Fruit fly (Drosophila melanogaster) whole organism, embryonic: ENCODE data around the gene klar.
A peak's percentile ranks its signal among the peaks of the same experiment; 100 is the strongest.

Source experiments
- Abd-B ChIP-seq: fragments of 200-800 bp; sonication (Bioruptor generic); optimal IDR thresholded peaks from 2 replicates; lab custom pipeline; 2018; ENCODE audit warnings: missing biosample characterization, mild to moderate bottlenecking, missing genetic modification characterization, moderate library complexity
- B-H1 ChIP-seq: fragments of 200-800 bp; sonication (Bioruptor generic); IDR thresholded peaks from 3 replicates; pipeline ENCODE4 v1.3.6; 2022; ENCODE audit warnings: missing biosample characterization, missing genetic modification characterization
- BEAF-32 ChIP-seq: fragments of 200-800 bp; sonication (Bioruptor generic); optimal IDR thresholded peaks from 3 replicates; lab custom pipeline; 2017; ENCODE audit warnings: missing biosample characterization, missing genetic modification characterization, mild to moderate bottlenecking, moderate library complexity, missing genetic modification reagents
- Blimp-1 ChIP-seq: fragments of 200-800 bp; sonication (Bioruptor generic); optimal IDR thresholded peaks from 3 replicates; lab custom pipeline; 2018; ENCODE audit warnings: missing biosample characterization, missing genetic modification characterization, mild to moderate bottlenecking, moderate library complexity, missing genetic modification reagents
- CG10321 ChIP-seq: fragments of 200-800 bp; sonication (Bioruptor generic); IDR thresholded peaks from 2 replicates; pipeline ENCODE4 v1.3.6; 2022; ENCODE audit warnings: missing biosample characterization, missing genetic modification characterization
- CG10959 ChIP-seq: fragments of 200-800 bp; sonication (Bioruptor generic); IDR thresholded peaks from 2 replicates; pipeline ENCODE4 v1.3.6; 2022; ENCODE audit warnings: missing biosample characterization, missing genetic modification characterization
- CG11398 ChIP-seq: fragments of 200-800 bp; sonication (Bioruptor generic); optimal IDR thresholded peaks from 2 replicates; lab custom pipeline; 2016; ENCODE audit warnings: missing biosample characterization, missing genetic modification characterization
- CG11696 ChIP-seq: fragments of 200-800 bp; sonication (Bioruptor generic); IDR thresholded peaks from 2 replicates; pipeline ENCODE4 v1.3.6; 2022; ENCODE audit warnings: missing biosample characterization, missing genetic modification characterization
- CG13123 ChIP-seq: fragments of 200-800 bp; sonication (Bioruptor generic); optimal IDR thresholded peaks from 2 replicates; lab custom pipeline; 2016; ENCODE audit warnings: missing biosample characterization, missing genetic modification characterization
- CG13624 ChIP-seq: fragments of 200-800 bp; sonication (Bioruptor generic); optimal IDR thresholded peaks from 2 replicates; lab custom pipeline; 2016; ENCODE audit warnings: missing biosample characterization, missing genetic modification characterization
- CG17612 ChIP-seq: fragments of 200-800 bp; sonication (Bioruptor generic); IDR thresholded peaks from 2 replicates; pipeline ENCODE4 v1.3.6; 2022; ENCODE audit warnings: missing biosample characterization, missing genetic modification characterization
- CG1792 ChIP-seq: fragments of 200-800 bp; sonication (Bioruptor generic); optimal IDR thresholded peaks from 2 replicates; lab custom pipeline; 2016; ENCODE audit warnings: missing biosample characterization, missing genetic modification characterization
- CG1832 ChIP-seq: fragments of 200-800 bp; sonication (Bioruptor generic); optimal IDR thresholded peaks from 2 replicates; lab custom pipeline; 2017; ENCODE audit warnings: missing biosample characterization, mild to moderate bottlenecking, missing genetic modification characterization, inconsistent platforms
- CG2116 ChIP-seq: fragments of 200-800 bp; sonication (Bioruptor generic); optimal IDR thresholded peaks from 3 replicates; lab custom pipeline; 2018; ENCODE audit warnings: missing biosample characterization, mild to moderate bottlenecking, missing genetic modification characterization
- CG32532 ChIP-seq: fragments of 200-800 bp; sonication (Bioruptor generic); IDR thresholded peaks from 2 replicates; pipeline ENCODE4 v1.3.6; 2022; ENCODE audit warnings: missing biosample characterization, missing genetic modification characterization
- CG5245 ChIP-seq: fragments of 200-800 bp; sonication (Bioruptor generic); optimal IDR thresholded peaks from 3 replicates; lab custom pipeline; 2016; ENCODE audit warnings: missing biosample characterization, missing genetic modification characterization
- CG6791 ChIP-seq: fragments of 200-800 bp; sonication (Bioruptor generic); IDR thresholded peaks from 3 replicates; pipeline ENCODE4 v1.3.6; 2022; ENCODE audit warnings: missing biosample characterization, missing genetic modification characterization; ENCODE audit not compliant: partially characterized antibody
- CG6813 ChIP-seq: fragments of 200-800 bp; sonication (Bioruptor generic); optimal IDR thresholded peaks from 2 replicates; lab custom pipeline; 2017; ENCODE audit warnings: missing biosample characterization, missing genetic modification characterization, mild to moderate bottlenecking, moderate library complexity, missing genetic modification reagents
- CG7786 ChIP-seq: fragments of 200-800 bp; sonication (Bioruptor generic); optimal IDR thresholded peaks from 2 replicates; lab custom pipeline; 2016; ENCODE audit warnings: missing biosample characterization, missing genetic modification characterization
- CG9609 ChIP-seq: fragments of 200-800 bp; sonication (Bioruptor generic); optimal IDR thresholded peaks from 3 replicates; lab custom pipeline; 2016; ENCODE audit warnings: missing biosample characterization, missing genetic modification characterization
- D19A ChIP-seq: fragments of 200-800 bp; optimal IDR thresholded peaks from 3 replicates; lab custom pipeline; 2019; ENCODE audit warnings: missing biosample characterization, mild to moderate bottlenecking, missing genetic modification characterization, moderate library complexity
- Elba2 ChIP-seq: fragments of 200-800 bp; sonication (Bioruptor generic); optimal IDR thresholded peaks from 3 replicates; lab custom pipeline; 2016; ENCODE audit warnings: missing biosample characterization, missing genetic modification characterization
- Hr78 ChIP-seq, 2 experiments: fragments of 200-800 bp in 1 of 2; fragments of >200 bp in 1 of 2; sonication (Bioruptor generic) in 1 of 2; optimal IDR thresholded peaks; 2 replicates each; lab custom pipeline; 2017 to 2019; ENCODE audit warnings: missing biosample characterization in 2 of 2, missing genetic modification characterization in 2 of 2, mild to moderate bottlenecking in 1 of 2, moderate library complexity in 1 of 2
- Kr ChIP-seq: fragments of 200-800 bp; sonication (Bioruptor generic); optimal IDR thresholded peaks from 2 replicates; lab custom pipeline; 2017; ENCODE audit warnings: missing biosample characterization, mild to moderate bottlenecking, missing genetic modification characterization
- Myb ChIP-seq: fragments of 200-800 bp; sonication (Bioruptor generic); optimal IDR thresholded peaks from 2 replicates; lab custom pipeline; 2016; ENCODE audit warnings: missing biosample characterization, missing genetic modification characterization
- Nf-YB ChIP-seq: fragments of 200-800 bp; sonication (Bioruptor generic); optimal IDR thresholded peaks from 3 replicates; lab custom pipeline; 2019; ENCODE audit warnings: missing biosample characterization, mild to moderate bottlenecking, missing genetic modification characterization, moderate library complexity
- Nf-YC ChIP-seq: fragments of 200-800 bp; optimal IDR thresholded peaks from 3 replicates; lab custom pipeline; 2019; ENCODE audit warnings: missing biosample characterization, mild to moderate bottlenecking, missing genetic modification characterization, moderate library complexity
- Oaz ChIP-seq: fragments of 200-800 bp; sonication (Bioruptor generic); IDR thresholded peaks from 2 replicates; pipeline ENCODE4 v1.3.6; 2022; ENCODE audit warnings: missing biosample characterization, missing genetic modification characterization
- Sin3A ChIP-seq: fragments of >200 bp; optimal IDR thresholded peaks from 2 replicates; lab custom pipeline; 2018
- abd-A ChIP-seq: fragments of 200-800 bp; sonication (Bioruptor generic); optimal IDR thresholded peaks from 3 replicates; lab custom pipeline; 2019; ENCODE audit warnings: missing biosample characterization, mild to moderate bottlenecking, missing genetic modification characterization, moderate library complexity
- amos ChIP-seq: fragments of 200-800 bp; sonication (Bioruptor generic); IDR thresholded peaks from 2 replicates; pipeline ENCODE4 v1.3.6; 2022; ENCODE audit warnings: missing biosample characterization, missing genetic modification characterization; ENCODE audit not compliant: partially characterized antibody
- bab2 ChIP-seq: fragments of 200-800 bp; sonication (Bioruptor generic); optimal IDR thresholded peaks from 2 replicates; lab custom pipeline; 2016; ENCODE audit warnings: missing biosample characterization, missing genetic modification characterization
- cad ChIP-seq: fragments of >200 bp; optimal IDR thresholded peaks from 2 replicates; lab custom pipeline; 2017; ENCODE audit warnings: missing biosample characterization, missing genetic modification characterization
- chn ChIP-seq: fragments of 200-800 bp; sonication (Bioruptor generic); optimal IDR thresholded peaks from 2 replicates; lab custom pipeline; 2016; ENCODE audit warnings: missing biosample characterization, missing genetic modification characterization
- crol ChIP-seq: fragments of 200-800 bp; sonication (Bioruptor generic); IDR thresholded peaks from 2 replicates; pipeline ENCODE4 v1.3.6; 2022; ENCODE audit warnings: missing biosample characterization, missing genetic modification characterization
- da ChIP-seq: fragments of 200-800 bp; sonication (Bioruptor generic); optimal IDR thresholded peaks from 2 replicates; lab custom pipeline; 2016; ENCODE audit warnings: missing biosample characterization, missing genetic modification characterization
- dati ChIP-seq: fragments of 200-800 bp; sonication (Bioruptor generic); IDR thresholded peaks from 2 replicates; pipeline ENCODE4 v1.3.6; 2022; ENCODE audit warnings: missing biosample characterization, missing genetic modification characterization
- esg ChIP-seq: fragments of 200-800 bp; sonication (Bioruptor generic); conservative IDR thresholded peaks from 2 replicates; pipeline ENCODE4 v1.3.6; 2022; ENCODE audit warnings: missing biosample characterization, missing genetic modification characterization
- ewg ChIP-seq: fragments of 200-800 bp; sonication (Bioruptor generic); optimal IDR thresholded peaks from 3 replicates; lab custom pipeline; 2017; ENCODE audit warnings: mild to moderate bottlenecking, missing biosample characterization, missing genetic modification reagents, missing genetic modification characterization
- gem ChIP-seq: fragments of 200-800 bp; sonication (Bioruptor generic); optimal IDR thresholded peaks from 2 replicates; lab custom pipeline; 2019; ENCODE audit warnings: missing biosample characterization, mild to moderate bottlenecking, missing genetic modification characterization, moderate library complexity
- her ChIP-seq: fragments of 200-800 bp; sonication (Bioruptor generic); optimal IDR thresholded peaks from 2 replicates; lab custom pipeline; 2016; ENCODE audit warnings: missing biosample characterization, missing genetic modification characterization
- insv ChIP-seq, 2 experiments: fragments of 200-800 bp; sonication (Bioruptor generic); optimal IDR thresholded peaks; 3 replicates each; lab custom pipeline; 2016 to 2018; ENCODE audit warnings: missing biosample characterization in 2 of 2, missing genetic modification characterization in 2 of 2
- kni ChIP-seq: fragments of 200-800 bp; sonication (Bioruptor generic); optimal IDR thresholded peaks from 3 replicates; lab custom pipeline; 2017; ENCODE audit warnings: mild to moderate bottlenecking, missing biosample characterization, missing genetic modification reagents, missing genetic modification characterization
- luna ChIP-seq: fragments of 200-800 bp; sonication (Bioruptor generic); optimal IDR thresholded peaks from 2 replicates; lab custom pipeline; 2016; ENCODE audit warnings: missing biosample characterization, missing genetic modification characterization
- odd ChIP-seq: fragments of 200-800 bp; sonication (Bioruptor generic); optimal IDR thresholded peaks from 2 replicates; lab custom pipeline; 2017; ENCODE audit warnings: missing biosample characterization, mild to moderate bottlenecking, missing genetic modification characterization
- sd ChIP-seq: fragments of 200-800 bp; sonication (Bioruptor generic); optimal IDR thresholded peaks from 3 replicates; lab custom pipeline; 2018; ENCODE audit warnings: missing biosample characterization, mild to moderate bottlenecking, missing genetic modification characterization, moderate library complexity
- sens ChIP-seq: fragments of 200-800 bp; sonication (Bioruptor generic); peaks from one replicate; lab custom pipeline; 2016; ENCODE audit warnings: missing biosample characterization, missing genetic modification characterization
- sr ChIP-seq: fragments of 200-800 bp; sonication (Bioruptor generic); IDR thresholded peaks from 3 replicates; pipeline ENCODE4 v1.3.6; 2022; ENCODE audit warnings: missing biosample characterization, missing genetic modification characterization
- vvl ChIP-seq: fragments of 200-800 bp; sonication (Bioruptor generic); IDR thresholded peaks from 2 replicates; pipeline ENCODE4 v1.3.6; 2022; ENCODE audit warnings: missing biosample characterization, missing genetic modification characterization
- zen ChIP-seq: fragments of 200-800 bp; sonication (Bioruptor generic); optimal IDR thresholded peaks from 3 replicates; lab custom pipeline; 2018; ENCODE audit warnings: missing biosample characterization, mild to moderate bottlenecking, missing genetic modification characterization, moderate library complexity

klar gene

dm6 chr3L:416329-416728 lies 124.1 kb downstream of the klar start:
- TF ChIP-seq B-H1 (GFP tag; lab: Robert Waterston, UW), result no peak
- TF ChIP-seq CG10959 (GFP tag; lab: Robert Waterston, UW), result no peak
- TF ChIP-seq sens (GFP tag; lab: Kevin White, UChicago), result peak; percentile 26
- no peak for TF ChIP-seq CG2116 (GFP tag; lab: Kevin White, UChicago)
- no peak for TF ChIP-seq BEAF-32 (GFP tag; lab: Kevin White, UChicago)
- TF ChIP-seq Kr (GFP tag; lab: Kevin White, UChicago), result no peak
- peak; percentile 23 for TF ChIP-seq zen
- no peak for TF ChIP-seq CG13624
- TF ChIP-seq dati, result no peak
- no peak for TF ChIP-seq CG9609 (GFP tag; lab: Kevin White, UChicago)
- no peak for TF ChIP-seq Nf-YC (tag; lab: Kevin White, UChicago)
- no peak for TF ChIP-seq chn
- TF ChIP-seq Elba2 (GFP tag; lab: Kevin White, UChicago), result peak; percentile 67
- TF ChIP-seq Sin3A (lab: Kevin White, UChicago), result no peak
- no peak for TF ChIP-seq gem (tag; lab: Kevin White, UChicago)
- no peak for TF ChIP-seq Oaz (GFP tag; lab: Robert Waterston, UW)
- TF ChIP-seq D19A (tag; lab: Kevin White, UChicago), result no peak
- TF ChIP-seq ewg (GFP tag; lab: Kevin White, UChicago), result no peak
- peak in 1 of 2 experiments; percentile 90 for TF ChIP-seq insv (GFP tag; optimal IDR thresholded peaks at IDR 0.05; lab: Kevin White, UChicago)
- no peak for TF ChIP-seq amos (GFP tag; lab: Robert Waterston, UW)
- peak; percentile 28 for TF ChIP-seq cad
- no peak for TF ChIP-seq da
- TF ChIP-seq luna (GFP tag; lab: Kevin White, UChicago), result no peak

dm6 chr3L:409791-410190 lies 130.6 kb downstream of the klar start:
- peak; percentile 71 for TF ChIP-seq crol (GFP tag; lab: Robert Waterston, UW)
- TF ChIP-seq Nf-YB (GFP tag; lab: Kevin White, UChicago), result peak; percentile 69
- peak; percentile 86; the same call in 1 of the 2 replicates for TF ChIP-seq vvl (GFP tag; lab: Robert Waterston, UW)
- TF ChIP-seq CG1832 (GFP tag; lab: Kevin White, UChicago), result peak; percentile 52
- TF ChIP-seq abd-A (tag; lab: Kevin White, UChicago), result peak; percentile 48
- TF ChIP-seq sd (tag; lab: Kevin White, UChicago), result peak; percentile 64
- TF ChIP-seq kni (GFP tag; lab: Kevin White, UChicago), result peak; percentile 61
- TF ChIP-seq CG11398, result no peak
- peak; percentile 25 for TF ChIP-seq Blimp-1 (GFP tag; lab: Kevin White, UChicago)
- peak; percentile 80 for TF ChIP-seq Nf-YC (tag; lab: Kevin White, UChicago)
- TF ChIP-seq CG17612 (GFP tag; lab: Robert Waterston, UW), result no peak

dm6 chr3L:400252-400651 lies 140.2 kb downstream of the klar start:
- TF ChIP-seq her (GFP tag; lab: Kevin White, UChicago), result no peak
- no peak for TF ChIP-seq Myb (GFP tag; lab: Kevin White, UChicago)
- no peak for TF ChIP-seq esg (GFP tag; lab: Robert Waterston, UW)
- TF ChIP-seq CG6813, result no peak
- TF ChIP-seq CG1792, result no peak
- TF ChIP-seq CG7786 (GFP tag; lab: Kevin White, UChicago), result no peak
- TF ChIP-seq CG32532, result no peak
- TF ChIP-seq CG5245 (GFP tag; lab: Kevin White, UChicago), result no peak
- peak; percentile 71 for TF ChIP-seq Abd-B
- 0 out of 2 replicates have a peak, but pooled peaks have one; percentile 49 for TF ChIP-seq CG10321 (GFP tag; lab: Robert Waterston, UW)
- no peak for TF ChIP-seq CG11696 (GFP tag; lab: Robert Waterston, UW)
- TF ChIP-seq odd (GFP tag; lab: Kevin White, UChicago), result no peak
- TF ChIP-seq CG6791 (GFP tag; lab: Robert Waterston, UW), result no peak
- TF ChIP-seq Nf-YB (GFP tag; lab: Kevin White, UChicago), result peak; percentile 68
- TF ChIP-seq Blimp-1 (GFP tag; lab: Kevin White, UChicago), result no peak
- no peak for TF ChIP-seq bab2 (GFP tag; lab: Kevin White, UChicago)
- no peak for TF ChIP-seq CG13123 (GFP tag; lab: Kevin White, UChicago)
- no peak for TF ChIP-seq Hr78 (GFP tag; optimal IDR thresholded peaks at IDR 0.05; lab: Kevin White, UChicago)
- peak; percentile 23; the same call in 1 of the 3 replicates for TF ChIP-seq sr (GFP tag; lab: Robert Waterston, UW)
